Worm (Caenorhabditis elegans) whole organism, L2 larva: ENCODE measurements around the gene C34E7.3.
A peak's percentile ranks its signal among the peaks of the same experiment; 100 is the strongest.

Experiments
- C34F6.9 ChIP-seq: fragments of 150-350 bp; optimal IDR thresholded peaks from 2 replicates; lab custom pipeline; 2014; ENCODE audit warnings: missing biosample characterization, missing genetic modification characterization
- R02D3.7 ChIP-seq: fragments of 150-350 bp; optimal IDR thresholded peaks from 2 replicates; lab custom pipeline; 2014; ENCODE audit warnings: missing biosample characterization, missing genetic modification characterization
- Y55F3AM.14 ChIP-seq: fragments of 200-800 bp; sonication (Bioruptor generic); optimal IDR thresholded peaks from 2 replicates; lab custom pipeline; 2018; ENCODE audit warnings: mild to moderate bottlenecking, missing genetic modification characterization, missing compliant biosample characterization
- alr-1 ChIP-seq: fragments of 150-350 bp; optimal IDR thresholded peaks from 2 replicates; lab custom pipeline; 2014; ENCODE audit warnings: missing biosample characterization, missing genetic modification characterization
- aly-2 ChIP-seq: fragments of 150-350 bp; optimal IDR thresholded peaks from 2 replicates; lab custom pipeline; 2014; ENCODE audit warnings: missing biosample characterization, missing genetic modification characterization
- blmp-1 ChIP-seq: sonication (generic microtip); optimal IDR thresholded peaks from 2 replicates; lab custom pipeline; 2017; ENCODE audit warnings: missing genetic modification characterization, mild to moderate bottlenecking, missing compliant biosample characterization, antibody characterized with exemption, moderate library complexity; ENCODE audit not compliant: insufficient read depth
- ceh-16 ChIP-seq: fragments of 150-350 bp; optimal IDR thresholded peaks from 2 replicates; lab custom pipeline; 2014; ENCODE audit warnings: missing biosample characterization, missing genetic modification characterization
- ceh-82 ChIP-seq: fragments of 150-350 bp; optimal IDR thresholded peaks from 2 replicates; lab custom pipeline; 2014; ENCODE audit warnings: missing biosample characterization, missing genetic modification characterization
- crh-2 ChIP-seq: sonication (generic microtip); optimal IDR thresholded peaks from 2 replicates; lab custom pipeline; 2017; ENCODE audit warnings: missing biosample characterization, missing genetic modification characterization
- dmd-4 ChIP-seq: sonication (generic microtip); optimal IDR thresholded peaks from 2 replicates; lab custom pipeline; 2017; ENCODE audit warnings: missing biosample characterization, missing genetic modification characterization
- egl-27 ChIP-seq: sonication (generic microtip); optimal IDR thresholded peaks from 3 replicates; lab custom pipeline; 2017; ENCODE audit warnings: missing biosample characterization, missing genetic modification reagents, missing genetic modification characterization
- elt-1 ChIP-seq: fragments of 150-350 bp; optimal IDR thresholded peaks from 2 replicates; lab custom pipeline; 2014; ENCODE audit warnings: missing biosample characterization, missing genetic modification characterization
- elt-3 ChIP-seq: sonication (generic microtip); optimal IDR thresholded peaks from 2 replicates; lab custom pipeline; 2017; ENCODE audit warnings: missing biosample characterization, missing genetic modification characterization
- fos-1 ChIP-seq: fragments of 150-350 bp; optimal IDR thresholded peaks from 2 replicates; lab custom pipeline; 2014; ENCODE audit warnings: missing biosample characterization, missing genetic modification characterization
- lin-11 ChIP-seq: fragments of 150-350 bp; sonication (generic microtip); optimal IDR thresholded peaks from 2 replicates; lab custom pipeline; 2014; ENCODE audit warnings: missing biosample characterization, missing genetic modification characterization, inconsistent platforms, mixed read lengths
- lin-39 ChIP-seq: fragments of 150-350 bp; optimal IDR thresholded peaks from 2 replicates; lab custom pipeline; 2014; ENCODE audit warnings: missing biosample characterization, missing genetic modification reagents, missing genetic modification characterization
- lsy-2 ChIP-seq, 2 experiments: fragments of 150-350 bp in 1 of 2; sonication (generic microtip) in 1 of 2; optimal IDR thresholded peaks; 2 replicates each; lab custom pipeline; 2014 to 2017; ENCODE audit warnings: missing biosample characterization in 2 of 2, missing genetic modification characterization in 2 of 2
- mab-5 ChIP-seq: fragments of 150-350 bp; optimal IDR thresholded peaks from 2 replicates; lab custom pipeline; 2014; ENCODE audit warnings: missing biosample characterization, missing genetic modification characterization
- mbf-1 ChIP-seq: sonication (generic microtip); optimal IDR thresholded peaks from 2 replicates; lab custom pipeline; 2017; ENCODE audit warnings: missing biosample characterization, missing genetic modification characterization
- nhr-12 ChIP-seq: fragments of 150-350 bp; optimal IDR thresholded peaks from 2 replicates; lab custom pipeline; 2014; ENCODE audit warnings: missing biosample characterization, missing genetic modification characterization
- nhr-129 ChIP-seq: fragments of 150-350 bp; optimal IDR thresholded peaks from 2 replicates; lab custom pipeline; 2014; ENCODE audit warnings: missing biosample characterization, missing genetic modification characterization
- nhr-21 ChIP-seq: fragments of 150-350 bp; optimal IDR thresholded peaks from 2 replicates; lab custom pipeline; 2014; ENCODE audit warnings: missing biosample characterization, missing genetic modification characterization
- nhr-237 ChIP-seq: fragments of 150-350 bp; optimal IDR thresholded peaks from 2 replicates; lab custom pipeline; 2014; ENCODE audit warnings: missing biosample characterization, missing genetic modification characterization
- nhr-25 ChIP-seq: fragments of 150-350 bp; sonication (generic microtip); optimal IDR thresholded peaks from 3 replicates; lab custom pipeline; 2014; ENCODE audit warnings: missing biosample characterization, missing genetic modification characterization
- peb-1 ChIP-seq: fragments of 150-350 bp; optimal IDR thresholded peaks from 2 replicates; lab custom pipeline; 2014; ENCODE audit warnings: missing biosample characterization, missing genetic modification characterization
- sem-4 ChIP-seq: fragments of 150-350 bp; optimal IDR thresholded peaks from 2 replicates; lab custom pipeline; 2014; ENCODE audit warnings: missing biosample characterization, missing genetic modification reagents, missing genetic modification characterization
- skn-1 ChIP-seq: sonication (generic microtip); optimal IDR thresholded peaks from 2 replicates; lab custom pipeline; 2017; ENCODE audit warnings: missing biosample characterization, missing genetic modification characterization
- sma-3 ChIP-seq: sonication (generic microtip); optimal IDR thresholded peaks from 2 replicates; lab custom pipeline; 2016; ENCODE audit warnings: missing genetic modification reagents, missing genetic modification characterization, missing compliant biosample characterization
- sma-9 ChIP-seq, 2 experiments: fragments of 150-350 bp in 1 of 2; sonication (generic microtip) in 1 of 2; optimal IDR thresholded peaks; 2 replicates each; lab custom pipeline; 2014 to 2016; ENCODE audit warnings: missing genetic modification characterization in 2 of 2, mild to moderate bottlenecking in 1 of 2, missing biosample characterization in 1 of 2, missing compliant biosample characterization in 1 of 2, missing genetic modification reagents in 1 of 2, moderate library complexity in 1 of 2
- unc-55 ChIP-seq: fragments of 150-350 bp; sonication (generic microtip); optimal IDR thresholded peaks from 3 replicates; lab custom pipeline; 2014; ENCODE audit warnings: missing biosample characterization, missing genetic modification reagents, missing genetic modification characterization
- unc-62 ChIP-seq: fragments of 150-350 bp; optimal IDR thresholded peaks from 2 replicates; lab custom pipeline; 2014; ENCODE audit warnings: missing biosample characterization, missing genetic modification reagents, missing genetic modification characterization
- zag-1 ChIP-seq: fragments of 150-350 bp; optimal IDR thresholded peaks from 2 replicates; lab custom pipeline; 2014; ENCODE audit warnings: missing biosample characterization, missing genetic modification characterization
- ztf-1 ChIP-seq: fragments of 200-800 bp; sonication (Bioruptor generic); conservative IDR thresholded peaks from 2 replicates; pipeline ENCODE4 v1.3.6; 2022; ENCODE audit warnings: missing genetic modification characterization, missing compliant biosample characterization
- ztf-11 ChIP-seq: sonication (generic microtip); optimal IDR thresholded peaks from 2 replicates; lab custom pipeline; 2017; ENCODE audit warnings: missing biosample characterization, missing genetic modification characterization

C34E7.3 gene

ce11 chrX:12902057-12902652, 27.9 kb upstream of the C34E7.3 start:
- TF ChIP-seq unc-55 (GFP tag; lab: Kevin White, UChicago) (peak; percentile 34), sma-9 (GFP tag; optimal IDR thresholded peaks at IDR 0.05; lab: Kevin White, UChicago) (no peak), sma-9 (tag; optimal IDR thresholded peaks at IDR 0.05; lab: Kevin White, UChicago) (no peak), skn-1 (tag; lab: Kevin White, UChicago) (no peak), C34F6.9 (tag; lab: Kevin White, UChicago) (peak; percentile 10), ceh-16 (tag; lab: Kevin White, UChicago) (no peak), ztf-1 (GFP tag; lab: Robert Waterston, UW) (no peak), lsy-2 (tag; optimal IDR thresholded peaks at IDR 0.05; lab: Kevin White, UChicago) (no peak), mbf-1 (tag; lab: Kevin White, UChicago) (no peak), fos-1 (tag; lab: Kevin White, UChicago) (no peak)

ce11 chrX:12903810-12904209, 26.3 kb upstream of the C34E7.3 start:
- no peak for TF ChIP-seq elt-1 (tag; lab: Kevin White, UChicago)
- peak; percentile 15 for TF ChIP-seq C34F6.9 (tag; lab: Kevin White, UChicago)
- TF ChIP-seq aly-2 (tag; lab: Kevin White, UChicago) = no peak
- TF ChIP-seq unc-55 (GFP tag; lab: Kevin White, UChicago) = peak; percentile 9
- peak; percentile 0 for TF ChIP-seq egl-27
- no peak for TF ChIP-seq peb-1 (tag; lab: Kevin White, UChicago)
- peak; percentile 32 for TF ChIP-seq zag-1
- TF ChIP-seq sem-4 (tag; lab: Kevin White, UChicago) = peak; percentile 21

ce11 chrX:12907502-12907901, 22.6 kb upstream of the C34E7.3 start, which contains the start of gene pqn-18:
pqn-18 (plus strand) TSS chrX:12907832.
- TF ChIP-seq nhr-237 (tag; lab: Kevin White, UChicago) = no peak
- peak; percentile 22 for TF ChIP-seq crh-2 (tag; lab: Kevin White, UChicago)
- no peak for TF ChIP-seq sma-3
- no peak for TF ChIP-seq C34F6.9 (tag; lab: Kevin White, UChicago)
- no peak for TF ChIP-seq mab-5 (tag; lab: Kevin White, UChicago)
- TF ChIP-seq nhr-129 = no peak
- TF ChIP-seq blmp-1 (tag; lab: Kevin White, UChicago) = peak; percentile 36
- no peak for TF ChIP-seq Y55F3AM.14 (GFP tag; lab: Kevin White, UChicago)
- TF ChIP-seq lsy-2 (tag; optimal IDR thresholded peaks at IDR 0.05; lab: Kevin White, UChicago) = no peak
- TF ChIP-seq dmd-4 (tag; lab: Kevin White, UChicago) = no peak
- TF ChIP-seq sem-4 (tag; lab: Kevin White, UChicago) = no peak
- TF ChIP-seq nhr-25 = no peak
- TF ChIP-seq, all 48 proteins: peak for 2

DNA sequence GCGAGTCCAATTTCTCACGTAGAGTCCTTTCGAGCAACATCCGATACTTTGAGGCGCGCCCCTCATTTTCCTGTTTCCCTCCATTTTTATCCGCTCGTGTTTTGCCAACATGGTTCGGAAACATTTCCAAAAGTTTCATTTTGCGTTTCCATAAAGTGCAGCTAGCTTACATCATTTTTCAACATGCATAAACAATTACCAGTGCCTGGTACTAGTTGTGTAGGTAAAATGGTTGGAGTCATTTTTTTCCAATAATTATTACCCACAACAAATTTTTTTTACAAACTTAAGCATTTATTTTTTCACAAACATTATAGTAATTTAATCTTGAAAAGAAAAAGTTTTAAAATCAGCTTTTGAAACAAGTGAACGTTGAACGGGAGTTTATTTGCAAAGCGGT, 21.3 kb upstream of the C34E7.3 start:
- TF ChIP-seq nhr-25 (no peak), lin-11 (no peak), ceh-82 (tag; lab: Kevin White, UChicago) (no peak), sma-9 (GFP tag; optimal IDR thresholded peaks at IDR 0.05; lab: Kevin White, UChicago) (no peak), sma-9 (tag; optimal IDR thresholded peaks at IDR 0.05; lab: Kevin White, UChicago) (no peak), alr-1 (tag; lab: Kevin White, UChicago) (no peak), blmp-1 (tag; lab: Kevin White, UChicago) (no peak), ztf-1 (GFP tag; lab: Robert Waterston, UW) (no peak), Y55F3AM.14 (GFP tag; lab: Kevin White, UChicago) (no peak), crh-2 (tag; lab: Kevin White, UChicago) (no peak), fos-1 (tag; lab: Kevin White, UChicago) (no peak), lsy-2 (tag; optimal IDR thresholded peaks at IDR 0.05; lab: Kevin White, UChicago) (no peak), mbf-1 (tag; lab: Kevin White, UChicago) (no peak), lin-39 (tag; lab: Kevin White, UChicago) (no peak)
- TF ChIP-seq, all 48 proteins: peak for 0

- TF ChIP-seq nhr-12 (tag; lab: Kevin White, UChicago) (no peak), dmd-4 (tag; lab: Kevin White, UChicago) (no peak), lin-11 (no peak), elt-1 (tag; lab: Kevin White, UChicago) (no peak), R02D3.7 (tag; lab: Kevin White, UChicago) (no peak), nhr-237 (tag; lab: Kevin White, UChicago) (no peak), ceh-16 (tag; lab: Kevin White, UChicago) (no peak), nhr-21 (tag; lab: Kevin White, UChicago) (no peak), C34F6.9 (tag; lab: Kevin White, UChicago) (no peak), ztf-11 (tag; lab: Kevin White, UChicago) (no peak), unc-62 (GFP tag; lab: Kevin White, UChicago) (no peak), elt-3 (tag; lab: Kevin White, UChicago) (no peak), fos-1 (tag; lab: Kevin White, UChicago) (no peak)
These were observed 20.2 kb upstream of the C34E7.3 start for ce11 chrX:12909910-12910309.
